Fruit fly (Drosophila melanogaster) whole organism, prepupa: ENCODE measurements around the gene CG6659.
A peak's percentile ranks its signal among the peaks of the same experiment; 100 is the strongest.

Source experiments
- Blimp-1 ChIP-seq: fragments of 200-800 bp; sonication (Bioruptor generic); optimal IDR thresholded peaks from 3 replicates; lab custom pipeline; 2017; ENCODE audit warnings: missing biosample characterization, missing genetic modification characterization, mild to moderate bottlenecking, moderate library complexity, missing genetic modification reagents
- CG10631 ChIP-seq: fragments of 200-800 bp; sonication (Bioruptor generic); optimal IDR thresholded peaks from 2 replicates; lab custom pipeline; 2016; ENCODE audit warnings: missing biosample characterization, missing genetic modification characterization
- CG10669 ChIP-seq: fragments of 200-800 bp; sonication (Bioruptor generic); optimal IDR thresholded peaks from 3 replicates; lab custom pipeline; 2018; ENCODE audit warnings: missing biosample characterization, mild to moderate bottlenecking, missing genetic modification characterization, moderate library complexity
- CG11762 ChIP-seq: fragments of 200-800 bp; sonication (Bioruptor generic); optimal IDR thresholded peaks from 3 replicates; lab custom pipeline; 2016; ENCODE audit warnings: missing biosample characterization, missing genetic modification characterization; ENCODE audit not compliant: insufficient read depth
- CG11902 ChIP-seq: fragments of 200-800 bp; sonication (Bioruptor generic); optimal IDR thresholded peaks from 3 replicates; lab custom pipeline; 2016; ENCODE audit warnings: missing biosample characterization, missing genetic modification characterization
- CG15336 ChIP-seq: fragments of 200-800 bp; sonication (Bioruptor generic); IDR thresholded peaks from 2 replicates; pipeline ENCODE4 v1.3.6; 2022; ENCODE audit warnings: missing biosample characterization, missing genetic modification characterization
- CG1621 ChIP-seq: fragments of 200-800 bp; sonication (Bioruptor generic); optimal IDR thresholded peaks from 3 replicates; lab custom pipeline; 2018; ENCODE audit warnings: missing biosample characterization, mild to moderate bottlenecking, missing genetic modification characterization
- CG31627 ChIP-seq: fragments of 200-800 bp; sonication (Bioruptor generic); optimal IDR thresholded peaks from 3 replicates; lab custom pipeline; 2016; ENCODE audit warnings: missing biosample characterization, missing genetic modification characterization
- CG34406 ChIP-seq: fragments of 200-800 bp; sonication (Bioruptor generic); optimal IDR thresholded peaks from 3 replicates; lab custom pipeline; 2016; ENCODE audit warnings: missing biosample characterization, missing genetic modification characterization
- CG3919 ChIP-seq: fragments of 200-800 bp; sonication (Bioruptor generic); optimal IDR thresholded peaks from 3 replicates; lab custom pipeline; 2016; ENCODE audit warnings: missing biosample characterization, missing genetic modification characterization
- CG4318 ChIP-seq: fragments of 200-800 bp; sonication (Bioruptor generic); optimal IDR thresholded peaks from 3 replicates; lab custom pipeline; 2017; ENCODE audit warnings: missing biosample characterization, mild to moderate bottlenecking, missing genetic modification characterization
- CG6163 ChIP-seq: fragments of 200-800 bp; sonication (Bioruptor generic); IDR thresholded peaks from 3 replicates; pipeline ENCODE4 v1.3.6; 2022; ENCODE audit warnings: missing biosample characterization, missing genetic modification characterization
- CG6276 ChIP-seq: fragments of 200-800 bp; sonication (Bioruptor generic); optimal IDR thresholded peaks from 2 replicates; lab custom pipeline; 2017; ENCODE audit warnings: missing biosample characterization, mild to moderate bottlenecking, missing genetic modification characterization
- CG6792 ChIP-seq: fragments of 200-800 bp; sonication (Bioruptor generic); optimal IDR thresholded peaks from 3 replicates; lab custom pipeline; 2016; ENCODE audit warnings: missing biosample characterization, missing genetic modification characterization
- CG6808 ChIP-seq: fragments of 200-800 bp; sonication (Bioruptor generic); optimal IDR thresholded peaks from 3 replicates; lab custom pipeline; 2017; ENCODE audit warnings: missing biosample characterization, missing genetic modification characterization, mild to moderate bottlenecking, moderate library complexity, missing genetic modification reagents
- CG7368 ChIP-seq: fragments of 200-800 bp; sonication (Bioruptor generic); optimal IDR thresholded peaks from 3 replicates; lab custom pipeline; 2016; ENCODE audit warnings: missing biosample characterization, missing genetic modification characterization
- CG8319 ChIP-seq: fragments of 200-800 bp; sonication (Bioruptor generic); optimal IDR thresholded peaks from 3 replicates; lab custom pipeline; 2016; ENCODE audit warnings: missing biosample characterization, missing genetic modification characterization
- CG8632 ChIP-seq: fragments of 200-800 bp; sonication (Bioruptor generic); optimal IDR thresholded peaks from 3 replicates; lab custom pipeline; 2016; ENCODE audit warnings: missing biosample characterization, missing genetic modification characterization
- CG9139 ChIP-seq: fragments of 200-800 bp; sonication (Bioruptor generic); optimal IDR thresholded peaks from 3 replicates; lab custom pipeline; 2017; ENCODE audit warnings: missing biosample characterization, mild to moderate bottlenecking, missing genetic modification characterization
- Eip75B ChIP-seq: fragments of 200-800 bp; sonication (Bioruptor generic); optimal IDR thresholded peaks from 3 replicates; lab custom pipeline; 2016; ENCODE audit warnings: missing biosample characterization, missing genetic modification characterization
- Eip78C ChIP-seq: fragments of 200-800 bp; sonication (Bioruptor generic); peaks from one replicate; lab custom pipeline; 2016; ENCODE audit warnings: missing biosample characterization, missing genetic modification characterization
- Eip93F ChIP-seq: fragments of 200-800 bp; sonication (Bioruptor generic); optimal IDR thresholded peaks from 2 replicates; lab custom pipeline; 2016; ENCODE audit warnings: missing biosample characterization, mild to moderate bottlenecking, missing genetic modification characterization
- Ets21C ChIP-seq: fragments of 200-800 bp; sonication (Bioruptor generic); optimal IDR thresholded peaks from 3 replicates; lab custom pipeline; 2016; ENCODE audit warnings: missing biosample characterization, missing genetic modification characterization
- Ets96B ChIP-seq: fragments of 200-800 bp; optimal IDR thresholded peaks from 2 replicates; lab custom pipeline; 2019; ENCODE audit warnings: missing biosample characterization, mild to moderate bottlenecking, missing genetic modification characterization, moderate library complexity
- Gug ChIP-seq: fragments of 200-800 bp; sonication (Bioruptor generic); IDR thresholded peaks from 2 replicates; pipeline ENCODE4 v1.3.6; 2022; ENCODE audit warnings: missing biosample characterization, missing genetic modification characterization
- Hr38 ChIP-seq: sonication (Bioruptor generic); optimal IDR thresholded peaks from 2 replicates; lab custom pipeline; 2016; ENCODE audit warnings: missing biosample characterization, missing genetic modification characterization
- Hr39 ChIP-seq: fragments of 200-800 bp; sonication (Bioruptor generic); optimal IDR thresholded peaks from 2 replicates; lab custom pipeline; 2016; ENCODE audit warnings: missing biosample characterization, missing genetic modification characterization
- Hr4 ChIP-seq: fragments of 200-800 bp; sonication (Bioruptor generic); optimal IDR thresholded peaks from 3 replicates; lab custom pipeline; 2016; ENCODE audit warnings: missing biosample characterization, missing genetic modification characterization
- Met ChIP-seq: fragments of 200-800 bp; sonication (Bioruptor generic); optimal IDR thresholded peaks from 3 replicates; lab custom pipeline; 2016; ENCODE audit warnings: missing biosample characterization, missing genetic modification characterization
- Smox ChIP-seq: fragments of 200-800 bp; sonication (Bioruptor generic); optimal IDR thresholded peaks from 3 replicates; lab custom pipeline; 2016; ENCODE audit warnings: missing biosample characterization, missing genetic modification characterization
- Sox102F ChIP-seq: fragments of 200-800 bp; sonication (Bioruptor generic); optimal IDR thresholded peaks from 2 replicates; lab custom pipeline; 2016; ENCODE audit warnings: missing biosample characterization, mild to moderate bottlenecking, missing genetic modification characterization
- Sox14 ChIP-seq: fragments of 200-800 bp; sonication (Bioruptor generic); optimal IDR thresholded peaks from 3 replicates; lab custom pipeline; 2016; ENCODE audit warnings: missing biosample characterization, missing genetic modification characterization
- Sox15 ChIP-seq: fragments of 200-800 bp; sonication (Bioruptor generic); optimal IDR thresholded peaks from 3 replicates; lab custom pipeline; 2016; ENCODE audit warnings: missing biosample characterization, missing genetic modification characterization
- achi ChIP-seq: fragments of 200-800 bp; sonication (Bioruptor generic); optimal IDR thresholded peaks from 3 replicates; lab custom pipeline; 2016; ENCODE audit warnings: missing biosample characterization, missing genetic modification characterization
- cyc ChIP-seq: fragments of 200-800 bp; sonication (Bioruptor generic); optimal IDR thresholded peaks from 3 replicates; lab custom pipeline; 2016; ENCODE audit warnings: missing biosample characterization, missing genetic modification characterization
- dac ChIP-seq: fragments of 200-800 bp; sonication (Bioruptor generic); optimal IDR thresholded peaks from 2 replicates; lab custom pipeline; 2017; ENCODE audit warnings: missing biosample characterization, mild to moderate bottlenecking, missing genetic modification characterization
- dsx ChIP-seq: fragments of 200-800 bp; optimal IDR thresholded peaks from 3 replicates; lab custom pipeline; 2019; ENCODE audit warnings: missing biosample characterization, mild to moderate bottlenecking, missing genetic modification characterization, moderate library complexity; ENCODE audit not compliant: poor library complexity, severe bottlenecking
- eg ChIP-seq: fragments of 200-800 bp; sonication (Bioruptor generic); IDR thresholded peaks from 3 replicates; pipeline ENCODE4 v1.3.6; 2022; ENCODE audit warnings: missing biosample characterization, missing genetic modification characterization
- esn ChIP-seq: fragments of 200-800 bp; sonication (Bioruptor generic); optimal IDR thresholded peaks from 2 replicates; lab custom pipeline; 2016; ENCODE audit warnings: missing biosample characterization, mild to moderate bottlenecking, missing genetic modification characterization, moderate library complexity
- fkh ChIP-seq: fragments of 200-800 bp; sonication (Bioruptor generic); optimal IDR thresholded peaks from 3 replicates; lab custom pipeline; 2017; ENCODE audit warnings: missing biosample characterization, mild to moderate bottlenecking, missing genetic modification characterization, moderate library complexity
- lz ChIP-seq: fragments of 200-800 bp; sonication (Bioruptor generic); optimal IDR thresholded peaks from 3 replicates; lab custom pipeline; 2016; ENCODE audit warnings: missing biosample characterization, missing genetic modification characterization
- net ChIP-seq: fragments of 200-800 bp; sonication (Bioruptor generic); optimal IDR thresholded peaks from 3 replicates; lab custom pipeline; 2016; ENCODE audit warnings: missing biosample characterization, missing genetic modification characterization
- pdm3 ChIP-seq: fragments of 200-800 bp; sonication (Bioruptor generic); optimal IDR thresholded peaks from 3 replicates; lab custom pipeline; 2016; ENCODE audit warnings: missing biosample characterization, missing genetic modification characterization
- salr ChIP-seq, 2 experiments: fragments of 200-800 bp; sonication (Bioruptor generic); optimal IDR thresholded peaks; 3 replicates each; lab custom pipeline; 2016 to 2018; ENCODE audit warnings: missing biosample characterization in 2 of 2, missing genetic modification characterization in 2 of 2, mild to moderate bottlenecking in 1 of 2
- spab ChIP-seq: fragments of 200-800 bp; sonication (Bioruptor generic); optimal IDR thresholded peaks from 2 replicates; lab custom pipeline; 2017; ENCODE audit warnings: missing biosample characterization, mild to moderate bottlenecking, missing genetic modification characterization, missing genetic modification reagents
- svp ChIP-seq: fragments of 200-800 bp; sonication (Bioruptor generic); peaks from one replicate; lab custom pipeline; 2016; ENCODE audit warnings: missing biosample characterization, missing genetic modification characterization
- topi ChIP-seq: fragments of 200-800 bp; sonication (Bioruptor generic); optimal IDR thresholded peaks from 3 replicates; lab custom pipeline; 2016; ENCODE audit warnings: missing biosample characterization, missing genetic modification characterization
- vri ChIP-seq: fragments of 200-800 bp; sonication (Bioruptor generic); optimal IDR thresholded peaks from 3 replicates; lab custom pipeline; 2016; ENCODE audit warnings: missing biosample characterization, mild to moderate bottlenecking, missing genetic modification characterization

CG6659 gene

DNA sequence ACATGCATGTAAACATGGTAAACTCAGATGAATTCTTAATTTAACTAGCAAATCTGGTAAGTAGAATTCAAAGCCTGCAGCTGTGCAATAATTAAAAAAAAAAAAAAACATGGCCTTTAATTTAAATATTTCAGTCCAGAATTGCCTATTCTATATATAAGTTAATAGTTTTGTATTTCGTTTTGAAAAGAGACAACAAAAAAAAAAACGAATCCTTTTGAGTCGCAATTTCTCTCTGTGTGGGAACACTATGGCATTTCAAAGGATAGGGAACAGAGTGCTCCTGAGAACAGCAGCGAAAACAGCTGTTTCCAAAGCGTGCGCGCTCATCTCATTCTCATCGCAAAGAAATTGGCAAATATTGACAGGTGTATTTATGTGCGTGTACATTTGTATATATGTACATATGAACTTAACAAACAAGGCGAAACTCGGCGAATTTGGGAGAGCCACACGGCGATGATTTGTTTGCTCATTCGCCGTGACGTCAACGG is 11.3 kb downstream of the CG6659 start (continued):
- TF ChIP-seq salr (GFP tag; optimal IDR thresholded peaks at IDR 0.05; lab: Kevin White, UChicago) (peak in 1 of 2 experiments; percentile 71), topi (GFP tag; lab: Kevin White, UChicago) (peak; percentile 76), CG9139 (no peak), CG6792 (GFP tag; lab: Kevin White, UChicago) (peak; percentile 72), Hr38 (GFP tag; lab: Kevin White, UChicago) (no peak), Eip75B (peak; percentile 70), svp (peak; percentile 81), CG10669 (GFP tag; lab: Kevin White, UChicago) (peak; percentile 60), dac (GFP tag; lab: Kevin White, UChicago) (peak; percentile 57), CG3919 (peak; percentile 72), Sox102F (GFP tag; lab: Kevin White, UChicago) (peak; percentile 75), CG6163 (GFP tag; lab: Robert Waterston, UW) (peak; percentile 72; the same call in 2 of the 3 replicates), CG8319 (peak; percentile 53), CG34406 (GFP tag; lab: Kevin White, UChicago) (peak; percentile 64), spab (GFP tag; lab: Kevin White, UChicago) (peak; percentile 43), Sox15 (peak; percentile 50), CG6808 (GFP tag; lab: Kevin White, UChicago) (peak; percentile 59), Sox14 (GFP tag; lab: Kevin White, UChicago) (peak; percentile 62), Met (GFP tag; lab: Kevin White, UChicago) (peak; percentile 80), net (GFP tag; lab: Kevin White, UChicago) (peak; percentile 64), Eip93F (GFP tag; lab: Kevin White, UChicago) (no peak), CG15336 (GFP tag; lab: Robert Waterston, UW) (peak; percentile 79), CG11762 (peak; percentile 71), vri (GFP tag; lab: Kevin White, UChicago) (peak; percentile 69), Hr39 (GFP tag; lab: Kevin White, UChicago) (peak; percentile 75), CG7368 (peak; percentile 37), Gug (peak; percentile 47; the same call in 1 of the 2 replicates), CG4318 (GFP tag; lab: Kevin White, UChicago) (peak; percentile 49), CG8632 (GFP tag; lab: Kevin White, UChicago) (peak; percentile 70), fkh (GFP tag; lab: Kevin White, UChicago) (peak; percentile 86), Ets96B (tag; lab: Kevin White, UChicago) (peak; percentile 54)
- TF ChIP-seq, all 60 proteins: peak for 55

DNA sequence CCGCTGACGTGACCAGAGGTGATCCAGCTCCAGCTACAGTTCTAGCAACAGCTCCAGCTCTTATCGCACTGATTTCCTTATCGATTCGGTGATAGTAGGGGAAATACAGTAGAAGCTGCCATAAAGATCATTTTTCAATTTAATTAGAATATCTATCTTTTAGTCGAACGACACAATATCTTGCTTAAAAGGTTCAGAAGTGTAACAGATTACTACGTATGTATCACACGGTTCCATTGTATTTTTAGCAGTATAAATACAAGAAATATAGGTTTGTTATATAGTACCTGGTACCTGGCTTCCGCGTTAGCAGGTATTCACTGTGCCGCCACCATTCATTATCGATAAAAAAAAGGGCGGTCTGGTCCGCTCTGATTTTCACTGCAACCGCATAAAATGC is 12.2 kb downstream of the CG6659 start:
- TF ChIP-seq CG11902 (peak; percentile 77), Ets96B (tag; lab: Kevin White, UChicago) (peak; percentile 67), CG6276 (peak; percentile 67), eg (GFP tag; lab: Robert Waterston, UW) (peak; percentile 58; the same call in 2 of the 3 replicates), CG31627 (peak; percentile 84), esn (GFP tag; lab: Kevin White, UChicago) (peak; percentile 81), CG4318 (GFP tag; lab: Kevin White, UChicago) (peak; percentile 55), Blimp-1 (GFP tag; lab: Kevin White, UChicago) (peak; percentile 29), achi (peak; percentile 78), dsx (GFP tag; lab: Kevin White, UChicago) (no peak), svp (peak; percentile 71), Smox (peak; percentile 73), Eip78C (GFP tag; lab: Kevin White, UChicago) (peak; percentile 88), Sox15 (peak; percentile 71), salr (GFP tag; optimal IDR thresholded peaks at IDR 0.05; lab: Kevin White, UChicago) (peak; percentile 4 to 35), CG9139 (peak; percentile 50), lz (peak; percentile 75), Hr4 (GFP tag; lab: Kevin White, UChicago) (peak; percentile 70), CG8319 (peak; percentile 66), topi (GFP tag; lab: Kevin White, UChicago) (peak; percentile 82), CG10631 (peak; percentile 78), Met (GFP tag; lab: Kevin White, UChicago) (peak; percentile 83), net (GFP tag; lab: Kevin White, UChicago) (peak; percentile 65), CG1621 (peak; percentile 31), cyc (GFP tag; lab: Kevin White, UChicago) (peak; percentile 80), CG11762 (peak; percentile 60), CG6808 (GFP tag; lab: Kevin White, UChicago) (peak; percentile 64), vri (GFP tag; lab: Kevin White, UChicago) (peak; percentile 74), Ets21C (GFP tag; lab: Kevin White, UChicago) (peak; percentile 69), pdm3 (peak; percentile 85), dac (GFP tag; lab: Kevin White, UChicago) (peak; percentile 1), CG7368 (peak; percentile 70)
